Worm (Caenorhabditis elegans): ENCODE results near the gene fbxc-53.

Gene fbxc-53

ce11 chrII:3711047-3711446 is at the start of gene fbxc-53:
Gene fbxc-53 (plus strand): TSS chrII:3711291.
- TF ChIP-seq ztf-3 (GFP tag; optimal IDR thresholded peaks at IDR 0.05) (no peak), nhr-179 (tag; optimal IDR thresholded peaks at IDR 0.05) (no peak), B0019.2 (GFP tag; conservative IDR thresholded peaks at IDR 0.05) (no peak), nfya-1 (tag; optimal IDR thresholded peaks at IDR 0.05; ENCODE audit: borderline replicate concordance, insufficient read depth) (no peak), hlh-26 (GFP tag; conservative IDR thresholded peaks at IDR 0.05) (no peak), let-526 (GFP tag; IDR thresholded peaks at IDR 0.05) (no peak), zfh-2 (GFP tag; conservative IDR thresholded peaks at IDR 0.05) (no peak), madf-6 (GFP tag; IDR thresholded peaks at IDR 0.05) (no peak), lin-54 (GFP tag; optimal IDR thresholded peaks at IDR 0.05) (no peak), hsf-1 (GFP tag; IDR thresholded peaks at IDR 0.05) (no peak), F57A8.1 (GFP tag; optimal IDR thresholded peaks at IDR 0.05) (no peak), xnd-1 (tag; optimal IDR thresholded peaks at IDR 0.05) (no peak), sptf-2 (GFP tag; optimal IDR thresholded peaks at IDR 0.05) (no peak), ceh-100 (GFP tag; IDR thresholded peaks at IDR 0.05) (no peak), ztf-26 (tag; optimal IDR thresholded peaks at IDR 0.05) (no peak)

ce11 chrII:3661932-3662331 is 49.2 kb upstream of the fbxc-53 start, which contains the start of gene F19B10.13:
Gene F19B10.13 (plus strand): TSS chrII:3662274.
- no peak for TF ChIP-seq ztf-3 (GFP tag; optimal IDR thresholded peaks at IDR 0.05)
- no peak for TF ChIP-seq lin-54 (GFP tag; optimal IDR thresholded peaks at IDR 0.05)
- TF ChIP-seq lir-1 (GFP tag; conservative IDR thresholded peaks at IDR 0.05) = no peak
- no peak for TF ChIP-seq fkh-3 (tag; optimal IDR thresholded peaks at IDR 0.05)
- TF ChIP-seq egl-18 (GFP tag; IDR thresholded peaks at IDR 0.05) = no peak
- TF ChIP-seq hlh-26 (GFP tag; conservative IDR thresholded peaks at IDR 0.05) = no peak
- peak; percentile 55 for TF ChIP-seq attf-5 (GFP tag; optimal IDR thresholded peaks at IDR 0.05)
- TF ChIP-seq cebp-1 (GFP tag; IDR thresholded peaks at IDR 0.05) = peak; percentile 72
- TF ChIP-seq cebp-1 (tag; optimal IDR thresholded peaks at IDR 0.05) = peak; percentile 90
- no peak for TF ChIP-seq Y67H2A.10 (GFP tag; conservative IDR thresholded peaks at IDR 0.05)
- no peak for TF ChIP-seq Y53G8AR.9 (GFP tag; conservative IDR thresholded peaks at IDR 0.05)
- TF ChIP-seq nhr-80 (tag; optimal IDR thresholded peaks at IDR 0.05) = peak; percentile 48
- TF ChIP-seq snpc-1.3 (tag; optimal IDR thresholded peaks at IDR 0.05; ENCODE audit: insufficient read depth) = no peak
- TF ChIP-seq hlh-12 (tag; optimal IDR thresholded peaks at IDR 0.05) = no peak
- no peak for TF ChIP-seq F33H1.4 (GFP tag; IDR thresholded peaks at IDR 0.05)
- TF ChIP-seq dpl-1 (GFP tag; optimal IDR thresholded peaks at IDR 0.05) = no peak
- no peak for TF ChIP-seq gei-17 (GFP tag; optimal IDR thresholded peaks at IDR 0.05)
- TF ChIP-seq K11D2.4 (GFP tag; IDR thresholded peaks at IDR 0.05) = no peak
- 0 out of 2 replicates have a peak, but pooled peaks have one; percentile 28 for TF ChIP-seq dox-1 (GFP tag; IDR thresholded peaks at IDR 0.05)

ce11 chrII:3663796-3664195 is 47.3 kb upstream of the fbxc-53 start, which contains the start of gene F19B10.6:
Gene F19B10.6 (minus strand): TSS chrII:3663896.
- TF ChIP-seq unc-62 (GFP tag; optimal IDR thresholded peaks at IDR 0.05) (no peak), ama-1 (optimal IDR thresholded peaks at IDR 0.05) (no peak), ama-1 (GFP tag; optimal IDR thresholded peaks at IDR 0.05) (no peak), lin-40 (tag; optimal IDR thresholded peaks at IDR 0.05) (no peak), nhr-90 (tag; optimal IDR thresholded peaks at IDR 0.05) (no peak), egl-18 (GFP tag; IDR thresholded peaks at IDR 0.05) (no peak), efl-1 (GFP tag; optimal IDR thresholded peaks at IDR 0.05) (no peak), xnd-1 (tag; optimal IDR thresholded peaks at IDR 0.05) (no peak), ceh-100 (GFP tag; IDR thresholded peaks at IDR 0.05) (no peak), ceh-79 (tag; optimal IDR thresholded peaks at IDR 0.05) (no peak)
